Worm (Caenorhabditis elegans) whole organism, L3 larva: ENCODE results near the gene irld-36.

ENCODE experiments used
- R02D3.7 ChIP-seq: fragments of 150-350 bp; optimal IDR thresholded peaks from 2 replicates; lab custom pipeline; 2014; ENCODE audit warnings: missing biosample characterization, missing genetic modification characterization
- ZK546.5 ChIP-seq: sonication (generic microtip); optimal IDR thresholded peaks from 2 replicates; lab custom pipeline; 2017; ENCODE audit warnings: missing biosample characterization, missing genetic modification characterization
- aly-2 ChIP-seq: fragments of 150-350 bp; optimal IDR thresholded peaks from 2 replicates; lab custom pipeline; 2014; ENCODE audit warnings: missing biosample characterization, missing genetic modification characterization
- ama-1 ChIP-seq: fragments of 150-350 bp; optimal IDR thresholded peaks from 2 replicates; lab custom pipeline; 2018
- ceh-16 ChIP-seq: sonication (generic microtip); optimal IDR thresholded peaks from 2 replicates; lab custom pipeline; 2017; ENCODE audit warnings: missing biosample characterization, missing genetic modification characterization
- ceh-28 ChIP-seq: fragments of 150-350 bp; optimal IDR thresholded peaks from 2 replicates; lab custom pipeline; 2014; ENCODE audit warnings: missing biosample characterization, missing genetic modification reagents, missing genetic modification characterization
- ceh-9 ChIP-seq: sonication (generic microtip); optimal IDR thresholded peaks from 2 replicates; lab custom pipeline; 2018; ENCODE audit warnings: missing biosample characterization, missing genetic modification characterization
- daf-12 ChIP-seq: fragments of 150-350 bp; optimal IDR thresholded peaks from 2 replicates; lab custom pipeline; 2014; ENCODE audit warnings: missing biosample characterization, missing genetic modification reagents, missing genetic modification characterization
- egl-27 ChIP-seq: sonication (generic microtip); optimal IDR thresholded peaks from 4 replicates; lab custom pipeline; 2017; ENCODE audit warnings: missing biosample characterization, missing genetic modification reagents, missing genetic modification characterization
- egl-5 ChIP-seq: fragments of 150-350 bp; optimal IDR thresholded peaks from 2 replicates; lab custom pipeline; 2017; ENCODE audit warnings: missing biosample characterization, missing genetic modification reagents, missing genetic modification characterization, inconsistent platforms
- elt-1 ChIP-seq: fragments of 150-350 bp; optimal IDR thresholded peaks from 2 replicates; lab custom pipeline; 2014; ENCODE audit warnings: missing biosample characterization, missing genetic modification characterization
- elt-2 ChIP-seq: sonication (generic microtip); optimal IDR thresholded peaks from 2 replicates; lab custom pipeline; 2016; ENCODE audit warnings: missing genetic modification reagents, mild to moderate bottlenecking, missing genetic modification characterization, missing compliant biosample characterization
- eor-1 ChIP-seq, 2 experiments: fragments of 150-350 bp; optimal IDR thresholded peaks; 2 replicates each; lab custom pipeline; 2014 to 2018; ENCODE audit warnings: missing biosample characterization in 2 of 2, missing genetic modification characterization in 2 of 2
- fkh-10 ChIP-seq: sonication (generic microtip); optimal IDR thresholded peaks from 2 replicates; lab custom pipeline; 2017; ENCODE audit warnings: missing biosample characterization, missing genetic modification reagents, missing genetic modification characterization
- fos-1 ChIP-seq: fragments of 150-350 bp; optimal IDR thresholded peaks from 2 replicates; lab custom pipeline; 2014; ENCODE audit warnings: missing biosample characterization, missing genetic modification characterization
- jun-1 ChIP-seq: fragments of 150-350 bp; optimal IDR thresholded peaks from 2 replicates; lab custom pipeline; 2014; ENCODE audit warnings: missing biosample characterization, missing genetic modification reagents, missing genetic modification characterization
- lin-39 ChIP-seq: fragments of 150-350 bp; optimal IDR thresholded peaks from 2 replicates; lab custom pipeline; 2018; ENCODE audit warnings: missing biosample characterization, missing genetic modification reagents, missing genetic modification characterization
- lsy-12 ChIP-seq: sonication (generic microtip); optimal IDR thresholded peaks from 2 replicates; lab custom pipeline; 2016; ENCODE audit warnings: mild to moderate bottlenecking, missing genetic modification characterization, missing compliant biosample characterization
- mdl-1 ChIP-seq: fragments of 150-350 bp; optimal IDR thresholded peaks from 2 replicates; lab custom pipeline; 2014; ENCODE audit warnings: missing biosample characterization, missing genetic modification characterization
- nfya-1 ChIP-seq: sonication (generic microtip); optimal IDR thresholded peaks from 2 replicates; lab custom pipeline; 2017; ENCODE audit warnings: missing genetic modification characterization, mild to moderate bottlenecking, missing compliant biosample characterization, antibody characterized with exemption, moderate library complexity; ENCODE audit not compliant: insufficient read depth
- nhr-11 ChIP-seq: fragments of 150-350 bp; optimal IDR thresholded peaks from 2 replicates; lab custom pipeline; 2014; ENCODE audit warnings: missing biosample characterization, missing genetic modification characterization
- nhr-12 ChIP-seq: fragments of 150-350 bp; optimal IDR thresholded peaks from 2 replicates; lab custom pipeline; 2014; ENCODE audit warnings: missing biosample characterization, missing genetic modification characterization
- nhr-28 ChIP-seq: fragments of 150-350 bp; optimal IDR thresholded peaks from 2 replicates; lab custom pipeline; 2014; ENCODE audit warnings: missing biosample characterization, missing genetic modification characterization
- nhr-43 ChIP-seq: sonication (generic microtip); optimal IDR thresholded peaks from 2 replicates; lab custom pipeline; 2016; ENCODE audit warnings: mild to moderate bottlenecking, missing genetic modification characterization, missing compliant biosample characterization; ENCODE audit not compliant: poor library complexity, severe bottlenecking
- nhr-67 ChIP-seq: fragments of 150-350 bp; optimal IDR thresholded peaks from 2 replicates; lab custom pipeline; 2014; ENCODE audit warnings: missing biosample characterization, missing genetic modification characterization
- nhr-76 ChIP-seq: fragments of 150-350 bp; sonication (generic microtip); optimal IDR thresholded peaks from 5 replicates; lab custom pipeline; 2014; ENCODE audit warnings: missing biosample characterization, missing genetic modification characterization
- sea-2 ChIP-seq: fragments of 150-350 bp; sonication (generic microtip); optimal IDR thresholded peaks from 4 replicates; lab custom pipeline; 2014; ENCODE audit warnings: missing biosample characterization, missing genetic modification reagents, missing genetic modification characterization
- tbx-2 ChIP-seq: sonication (generic microtip); optimal IDR thresholded peaks from 2 replicates; lab custom pipeline; 2016; ENCODE audit warnings: mild to moderate bottlenecking, missing genetic modification characterization, missing compliant biosample characterization
- unc-39 ChIP-seq: sonication (generic microtip); optimal IDR thresholded peaks from 4 replicates; lab custom pipeline; 2017; ENCODE audit warnings: missing biosample characterization, missing genetic modification characterization
- unc-62 ChIP-seq: fragments of 150-350 bp; sonication (generic microtip); optimal IDR thresholded peaks from 4 replicates; lab custom pipeline; 2014; ENCODE audit warnings: missing biosample characterization, missing genetic modification reagents, missing genetic modification characterization
- zag-1 ChIP-seq: fragments of 150-350 bp; optimal IDR thresholded peaks from 2 replicates; lab custom pipeline; 2014; ENCODE audit warnings: missing biosample characterization, missing genetic modification characterization
- ztf-11 ChIP-seq: fragments of 150-350 bp; optimal IDR thresholded peaks from 2 replicates; lab custom pipeline; 2014; ENCODE audit warnings: missing biosample characterization, missing genetic modification characterization
- ztf-4 ChIP-seq: fragments of 150-350 bp; optimal IDR thresholded peaks from 2 replicates; lab custom pipeline; 2014; ENCODE audit warnings: missing biosample characterization, missing genetic modification characterization

The irld-36 gene

ce11 chrII:1712938-1713337 is 33.8 kb downstream of the irld-36 start, which contains the start of gene btb-7:
TSS of gene btb-7 (plus strand) at chrII:1713238.
- TF ChIP-seq nhr-28 (tag; lab: Kevin White, UChicago) (no peak), nhr-43 (no peak), nhr-67 (tag; lab: Kevin White, UChicago) (no peak), ceh-16 (tag; lab: Kevin White, UChicago) (no peak), nhr-12 (no peak), eor-1 (tag; optimal IDR thresholded peaks at IDR 0.05; lab: Kevin White, UChicago) (no peak), nhr-76 (tag; lab: Kevin White, UChicago) (no peak), daf-12 (tag; lab: Kevin White, UChicago) (no peak), ztf-4 (no peak), aly-2 (tag; lab: Kevin White, UChicago) (no peak), zag-1 (tag; lab: Kevin White, UChicago) (no peak), ama-1 (no peak), egl-5 (no peak), ceh-9 (tag; lab: Kevin White, UChicago) (no peak)
- TF ChIP-seq, all 47 proteins: peak for 0

- no peak for TF ChIP-seq ceh-16 (tag; lab: Kevin White, UChicago)
- TF ChIP-seq ceh-9 (tag; lab: Kevin White, UChicago), result no peak
- TF ChIP-seq tbx-2, result no peak
- no peak for TF ChIP-seq lsy-12 (tag; lab: Kevin White, UChicago)
- no peak for TF ChIP-seq nhr-11
- no peak for TF ChIP-seq egl-27
- TF ChIP-seq egl-5, result no peak
- no peak for TF ChIP-seq fkh-10 (GFP tag; lab: Kevin White, UChicago)
- no peak for TF ChIP-seq daf-12 (tag; lab: Kevin White, UChicago)
- TF ChIP-seq ZK546.5 (tag; lab: Kevin White, UChicago), result no peak
- TF ChIP-seq eor-1 (tag; optimal IDR thresholded peaks at IDR 0.05; lab: Kevin White, UChicago), result no peak
- no peak for TF ChIP-seq sea-2 (GFP tag; lab: Kevin White, UChicago)
- TF ChIP-seq ama-1, result no peak
- no peak for TF ChIP-seq ceh-28 (tag; lab: Kevin White, UChicago)
- no peak for TF ChIP-seq lin-39 (tag; lab: Kevin White, UChicago)
- TF ChIP-seq unc-39 (tag; lab: Kevin White, UChicago), result no peak
- TF ChIP-seq unc-62 (GFP tag; lab: Kevin White, UChicago), result no peak
- TF ChIP-seq ztf-11 (tag; lab: Kevin White, UChicago), result no peak
- TF ChIP-seq fos-1, result no peak
- TF ChIP-seq mdl-1 (tag; lab: Kevin White, UChicago), result no peak
These were observed 35.7 kb downstream of the irld-36 start, which contains the start of gene btb-6 for ce11 chrII:1714772-1715353. TSS of gene btb-6 (plus strand) at chrII:1715303.

- no peak for TF ChIP-seq elt-1 (tag; lab: Kevin White, UChicago)
- TF ChIP-seq, all 47 proteins: peak for 0
These were observed 40.0 kb downstream of the irld-36 start, which contains the start of gene fbxb-48 for ce11 chrII:1719153-1719552. TSS of gene fbxb-48 (minus strand) at chrII:1719253.

ce11 chrII:1722394-1722793 is 43.2 kb downstream of the irld-36 start, which contains the start of the genes fbxb-5 and btb-8:
TSS of gene fbxb-5 (minus strand) at chrII:1722494.
TSS of gene btb-8 (plus strand) at chrII:1722770.
- TF ChIP-seq ceh-28 (tag; lab: Kevin White, UChicago) (no peak), fkh-10 (GFP tag; lab: Kevin White, UChicago) (no peak), elt-2 (tag; lab: Kevin White, UChicago) (no peak), sea-2 (GFP tag; lab: Kevin White, UChicago) (no peak)
- TF ChIP-seq, all 47 proteins: peak for 0

- no peak for TF ChIP-seq nfya-1
- TF ChIP-seq jun-1 (tag; lab: Kevin White, UChicago), result no peak
- no peak for TF ChIP-seq lin-39 (tag; lab: Kevin White, UChicago)
These were observed 45.1 kb downstream of the irld-36 start, which contains the start of gene fbxb-11 for ce11 chrII:1724314-1724713. TSS of gene fbxb-11 (plus strand) at chrII:1724614.

ce11 chrII:1725735-1726134 is 46.6 kb downstream of the irld-36 start, which contains the start of gene F45C12.17:
TSS of gene F45C12.17 (plus strand) at chrII:1726111.
- no peak for TF ChIP-seq R02D3.7
- TF ChIP-seq nfya-1, result no peak
- no peak for TF ChIP-seq egl-27
- TF ChIP-seq ztf-4, result no peak
